Worm (Caenorhabditis elegans) whole organism, early embryonic: Measurements from ENCODE around the gene B0524.2.

ENCODE experiments used
- B0310.2 ChIP-seq: sonication (generic microtip); optimal IDR thresholded peaks from 2 replicates; lab custom pipeline; 2016; ENCODE audit warnings: mild to moderate bottlenecking, missing genetic modification characterization, missing compliant biosample characterization
- F13C5.2 ChIP-seq: sonication (generic microtip); optimal IDR thresholded peaks from 2 replicates; lab custom pipeline; 2017; ENCODE audit warnings: mild to moderate bottlenecking, missing genetic modification characterization, inconsistent platforms, missing compliant biosample characterization
- ama-1 ChIP-seq: fragments of 150-350 bp; optimal IDR thresholded peaks from 2 replicates; lab custom pipeline; 2014
- ceh-13 ChIP-seq: fragments of 200-800 bp; sonication (Bioruptor generic); optimal IDR thresholded peaks from 2 replicates; lab custom pipeline; 2018; ENCODE audit warnings: mild to moderate bottlenecking, missing genetic modification characterization, missing compliant biosample characterization
- ceh-36 ChIP-seq: sonication (generic microtip); optimal IDR thresholded peaks from 2 replicates; lab custom pipeline; 2016; ENCODE audit warnings: missing genetic modification characterization, inconsistent platforms, missing compliant biosample characterization
- ets-7 ChIP-seq: sonication (generic microtip); optimal IDR thresholded peaks from 2 replicates; lab custom pipeline; 2016; ENCODE audit warnings: missing genotype, missing genetic modification characterization, missing compliant biosample characterization
- flt-1 ChIP-seq: fragments of 200-800 bp; sonication (Bioruptor generic); IDR thresholded peaks from 2 replicates; pipeline ENCODE4 v1.3.6; 2022; ENCODE audit warnings: missing genetic modification characterization, missing compliant biosample characterization
- hmg-4 ChIP-seq: fragments of 200-800 bp; sonication (Bioruptor generic); optimal IDR thresholded peaks from 2 replicates; lab custom pipeline; 2018; ENCODE audit warnings: mild to moderate bottlenecking, missing genetic modification characterization, missing compliant biosample characterization
- hnd-1 ChIP-seq: sonication (generic microtip); optimal IDR thresholded peaks from 2 replicates; lab custom pipeline; 2016; ENCODE audit warnings: missing genetic modification characterization, missing compliant biosample characterization
- sea-1 ChIP-seq: fragments of 200-800 bp; sonication (Bioruptor generic); conservative IDR thresholded peaks from 2 replicates; pipeline ENCODE4 v1.3.6; 2022; ENCODE audit warnings: missing genetic modification characterization, missing compliant biosample characterization
- tbx-37 ChIP-seq: fragments of 200-800 bp; sonication (Bioruptor generic); conservative IDR thresholded peaks from 2 replicates; pipeline ENCODE4 v1.3.6; 2022; ENCODE audit warnings: missing genetic modification reagents, missing genetic modification characterization, missing compliant biosample characterization
- tra-4 ChIP-seq: sonication (generic microtip); optimal IDR thresholded peaks from 2 replicates; lab custom pipeline; 2017; ENCODE audit warnings: missing genetic modification characterization, missing compliant biosample characterization

DNA sequence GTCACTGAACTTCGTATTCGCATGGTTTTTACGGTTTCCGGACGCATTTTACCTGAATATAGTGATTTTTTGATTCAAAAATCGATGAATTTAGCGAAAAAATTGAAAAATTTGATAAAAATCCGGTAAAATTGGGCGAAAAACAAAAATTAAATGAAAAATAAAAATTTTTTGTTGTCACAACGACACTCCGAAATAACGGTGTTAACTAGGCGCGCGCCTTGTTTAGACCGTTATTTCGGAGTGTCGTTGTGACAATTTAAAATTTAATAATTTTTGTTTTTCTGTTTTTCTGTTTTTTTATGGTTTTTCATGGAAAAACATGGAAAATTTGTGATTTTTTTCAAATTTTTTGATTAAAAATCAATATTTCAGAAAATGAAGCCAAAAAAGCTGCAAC is 11.7 kb downstream of the B0524.2 start, which contains the start of the genes B0524.6 and pqn-41:
- TF ChIP-seq ceh-36 (tag; lab: Kevin White, UChicago), result no peak
- no peak for TF ChIP-seq hnd-1 (tag; lab: Kevin White, UChicago)
- TF ChIP-seq ets-7 (tag; lab: Kevin White, UChicago), result no peak
- TF ChIP-seq tbx-37, result no peak
- TF ChIP-seq tra-4, result no peak
- no peak for TF ChIP-seq F13C5.2
- no peak for TF ChIP-seq ama-1
- no peak for TF ChIP-seq ceh-13
- TF ChIP-seq B0310.2, result no peak
- no peak for TF ChIP-seq hmg-4
- no peak for TF ChIP-seq flt-1 (GFP tag; lab: Robert Waterston, UW)
- TF ChIP-seq sea-1 (GFP tag; lab: Robert Waterston, UW), result no peak
